Worm (Caenorhabditis elegans) whole organism, early embryonic: ENCODE results near the gene rnp-4.

Source experiments
- F13C5.2 ChIP-seq: sonication (generic microtip); optimal IDR thresholded peaks from 2 replicates; lab custom pipeline; 2017; ENCODE audit warnings: mild to moderate bottlenecking, missing genetic modification characterization, inconsistent platforms, missing compliant biosample characterization
- aly-1 ChIP-seq: sonication (generic microtip); optimal IDR thresholded peaks from 2 replicates; lab custom pipeline; 2016; ENCODE audit warnings: missing genetic modification characterization, missing compliant biosample characterization
- ama-1 ChIP-seq: fragments of 150-350 bp; optimal IDR thresholded peaks from 2 replicates; lab custom pipeline; 2014
- ceh-36 ChIP-seq: sonication (generic microtip); optimal IDR thresholded peaks from 2 replicates; lab custom pipeline; 2016; ENCODE audit warnings: missing genetic modification characterization, inconsistent platforms, missing compliant biosample characterization
- ets-7 ChIP-seq: sonication (generic microtip); optimal IDR thresholded peaks from 2 replicates; lab custom pipeline; 2016; ENCODE audit warnings: missing genotype, missing genetic modification characterization, missing compliant biosample characterization
- hmbx-1 ChIP-seq: sonication (generic microtip); optimal IDR thresholded peaks from 2 replicates; lab custom pipeline; 2016; ENCODE audit warnings: mild to moderate bottlenecking, missing genetic modification characterization, missing compliant biosample characterization
- hnd-1 ChIP-seq: sonication (generic microtip); optimal IDR thresholded peaks from 2 replicates; lab custom pipeline; 2016; ENCODE audit warnings: missing genetic modification characterization, missing compliant biosample characterization
- scrt-1 ChIP-seq: fragments of 200-800 bp; sonication (Bioruptor generic); IDR thresholded peaks from 2 replicates; pipeline ENCODE4 v1.3.6; 2022; ENCODE audit warnings: missing genetic modification characterization, missing compliant biosample characterization
- tbx-11 ChIP-seq: fragments of 200-800 bp; sonication (Bioruptor generic); IDR thresholded peaks from 2 replicates; pipeline ENCODE4 v1.3.6; 2022; ENCODE audit warnings: missing genetic modification characterization, missing compliant biosample characterization
- tbx-37 ChIP-seq: fragments of 200-800 bp; sonication (Bioruptor generic); conservative IDR thresholded peaks from 2 replicates; pipeline ENCODE4 v1.3.6; 2022; ENCODE audit warnings: missing genetic modification reagents, missing genetic modification characterization, missing compliant biosample characterization

rnp-4 gene

ce11 chrIII:4454919-4455318, 48.8 kb downstream of the rnp-4 start:
- TF ChIP-seq aly-1 (peak; percentile 14), F13C5.2 (no peak)

DNA sequence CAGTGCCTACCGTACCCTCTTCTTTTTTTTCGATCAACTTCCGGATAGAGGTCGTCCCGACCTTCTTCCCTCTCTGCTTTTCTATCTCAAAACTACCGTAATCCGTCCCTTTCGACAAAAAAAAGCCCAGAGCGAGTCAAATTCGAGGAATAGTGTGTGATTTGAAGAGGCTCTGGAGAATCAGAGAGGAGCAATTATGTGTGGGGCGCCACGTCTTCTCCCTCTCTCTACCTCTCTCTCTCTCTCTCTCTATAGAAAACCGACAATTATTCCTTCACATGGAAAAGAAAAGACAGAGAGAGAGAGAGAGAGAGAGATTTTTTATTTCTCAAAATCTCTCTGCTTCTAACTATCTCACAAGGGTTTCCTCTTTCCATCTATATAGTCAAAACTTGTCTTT, 50.5 kb downstream of the rnp-4 start:
- TF ChIP-seq ets-7 (no peak), ama-1 (lab: Kevin White, UChicago) (no peak), hmbx-1 (no peak), hnd-1 (tag; lab: Kevin White, UChicago) (no peak), tbx-11 (GFP tag; lab: Robert Waterston, UW) (no peak), ceh-36 (no peak), F13C5.2 (no peak), tbx-37 (no peak), scrt-1 (no peak)
